Worm (Caenorhabditis elegans) whole organism, L1 larva: ENCODE data around the gene ZK470.4.
A peak's percentile ranks its signal among the peaks of the same experiment; 100 is the strongest.

Experiments used
- C04F5.9 ChIP-seq: sonication (generic microtip); optimal IDR thresholded peaks from 2 replicates; lab custom pipeline; 2016; ENCODE audit warnings: missing genetic modification characterization, missing compliant biosample characterization
- C16A3.4 ChIP-seq: fragments of 150-350 bp; optimal IDR thresholded peaks from 2 replicates; lab custom pipeline; 2014; ENCODE audit warnings: missing biosample characterization, missing genetic modification characterization
- F16B12.6 ChIP-seq: fragments of 150-350 bp; optimal IDR thresholded peaks from 2 replicates; lab custom pipeline; 2014; ENCODE audit warnings: missing biosample characterization, missing genetic modification characterization
- Y116A8C.19 ChIP-seq: sonication (generic microtip); optimal IDR thresholded peaks from 2 replicates; lab custom pipeline; 2016; ENCODE audit warnings: missing compliant biosample characterization, missing genetic modification characterization, borderline replicate concordance
- alr-1 ChIP-seq: fragments of 200-800 bp; sonication (Bioruptor generic); optimal IDR thresholded peaks from 2 replicates; lab custom pipeline; 2018; ENCODE audit warnings: borderline replicate concordance, mild to moderate bottlenecking, missing genetic modification characterization, missing compliant biosample characterization
- aly-2 ChIP-seq: fragments of 150-350 bp; optimal IDR thresholded peaks from 2 replicates; lab custom pipeline; 2014; ENCODE audit warnings: missing biosample characterization, missing genetic modification characterization
- ama-1 ChIP-seq: fragments of 150-350 bp; optimal IDR thresholded peaks from 2 replicates; lab custom pipeline; 2014
- ceh-8 ChIP-seq: fragments of 200-800 bp; sonication (Bioruptor generic); optimal IDR thresholded peaks from 2 replicates; lab custom pipeline; 2018; ENCODE audit warnings: mild to moderate bottlenecking, missing genetic modification characterization, moderate library complexity, missing compliant biosample characterization
- ceh-82 ChIP-seq, 3 experiments: fragments of 150-350 bp in 1 of 3; sonication (generic microtip) in 2 of 3; optimal IDR thresholded peaks; 2 replicates each; lab custom pipeline; 2014 to 2017; ENCODE audit warnings: missing biosample characterization in 3 of 3, missing genetic modification characterization in 3 of 3
- ceh-88 ChIP-seq: fragments of 200-800 bp; sonication (Bioruptor generic); IDR thresholded peaks from 2 replicates; pipeline ENCODE4 v1.3.6; 2022; ENCODE audit warnings: missing genetic modification characterization, missing compliant biosample characterization
- ces-1 ChIP-seq: fragments of 150-350 bp; optimal IDR thresholded peaks from 2 replicates; lab custom pipeline; 2014; ENCODE audit warnings: missing biosample characterization, missing genetic modification reagents, missing genetic modification characterization
- dsc-1 ChIP-seq: sonication (generic microtip); optimal IDR thresholded peaks from 2 replicates; lab custom pipeline; 2016; ENCODE audit warnings: mild to moderate bottlenecking, missing genetic modification characterization, missing compliant biosample characterization
- efl-1 ChIP-seq, 4 experiments: fragments of 150-350 bp; optimal IDR thresholded peaks in 3 of 4; peaks in 1 of 4; 1 replicate in 1 of 4; 2 replicates in 3 of 4; lab custom pipeline; 2014; ENCODE audit warnings: missing biosample characterization in 2 of 4, missing genetic modification characterization in 2 of 4, missing genetic modification reagents in 2 of 4
- egl-13 ChIP-seq: sonication (generic microtip); optimal IDR thresholded peaks from 2 replicates; lab custom pipeline; 2016; ENCODE audit warnings: missing genotype, missing genetic modification reagents, missing genetic modification characterization, missing compliant biosample characterization
- elt-2 ChIP-seq: sonication (generic microtip); optimal IDR thresholded peaks from 2 replicates; lab custom pipeline; 2016; ENCODE audit warnings: missing genetic modification characterization, mild to moderate bottlenecking, inconsistent platforms, missing compliant biosample characterization, missing genetic modification reagents
- elt-3 ChIP-seq, 6 experiments: fragments of 150-350 bp in 1 of 6; sonication (generic microtip); optimal IDR thresholded peaks; 2 replicates each; lab custom pipeline; 2017 to 2018; ENCODE audit warnings: missing biosample characterization in 6 of 6, missing genetic modification characterization in 6 of 6, inconsistent platforms in 1 of 6
- ets-5 ChIP-seq: fragments of 200-800 bp; sonication (Bioruptor generic); IDR thresholded peaks from 2 replicates; pipeline ENCODE4 v1.3.6; 2022; ENCODE audit warnings: missing genetic modification characterization, missing compliant biosample characterization
- fkh-4 ChIP-seq: sonication (generic microtip); optimal IDR thresholded peaks from 2 replicates; lab custom pipeline; 2016; ENCODE audit warnings: missing compliant biosample characterization, missing genetic modification characterization, borderline replicate concordance
- fos-1 ChIP-seq: fragments of 150-350 bp; optimal IDR thresholded peaks from 2 replicates; lab custom pipeline; 2014; ENCODE audit warnings: missing biosample characterization, missing genetic modification characterization
- grh-1 ChIP-seq: fragments of 200-800 bp; sonication (Bioruptor generic); IDR thresholded peaks from 2 replicates; pipeline ENCODE4 v1.3.6; 2022; ENCODE audit warnings: missing genetic modification reagents, missing genetic modification characterization, missing compliant biosample characterization
- hlh-4 ChIP-seq: sonication (generic microtip); optimal IDR thresholded peaks from 2 replicates; lab custom pipeline; 2016; ENCODE audit warnings: mild to moderate bottlenecking, missing genetic modification characterization, missing compliant biosample characterization
- irx-1 ChIP-seq: sonication (generic microtip); optimal IDR thresholded peaks from 2 replicates; lab custom pipeline; 2016; ENCODE audit warnings: missing genetic modification characterization, missing compliant biosample characterization
- jun-1 ChIP-seq: fragments of 150-350 bp; optimal IDR thresholded peaks from 2 replicates; lab custom pipeline; 2014; ENCODE audit warnings: missing biosample characterization, missing genetic modification reagents, missing genetic modification characterization
- lin-15B ChIP-seq: fragments of 150-350 bp; sonication (generic microtip); optimal IDR thresholded peaks from 3 replicates; lab custom pipeline; 2014; ENCODE audit warnings: missing biosample characterization, missing genetic modification characterization
- lin-35 ChIP-seq, 2 experiments: fragments of 150-350 bp; optimal IDR thresholded peaks; 2 replicates each; lab custom pipeline; 2014; ENCODE audit warnings: missing biosample characterization in 2 of 2, missing genetic modification characterization in 2 of 2, missing genetic modification reagents in 2 of 2
- lin-39 ChIP-seq: fragments of 150-350 bp; optimal IDR thresholded peaks from 2 replicates; lab custom pipeline; 2014; ENCODE audit warnings: missing biosample characterization, missing genetic modification reagents, missing genetic modification characterization
- lsy-2 ChIP-seq, 2 experiments: fragments of 150-350 bp; optimal IDR thresholded peaks; 2 replicates each; lab custom pipeline; 2014; ENCODE audit warnings: missing biosample characterization in 2 of 2, missing genetic modification characterization in 2 of 2
- mab-9 ChIP-seq: fragments of 200-800 bp; sonication (Bioruptor generic); IDR thresholded peaks from 2 replicates; pipeline ENCODE4 v1.3.6; 2022; ENCODE audit warnings: missing genetic modification reagents, missing genetic modification characterization, missing compliant biosample characterization
- mef-2 ChIP-seq: fragments of 150-350 bp; optimal IDR thresholded peaks from 2 replicates; lab custom pipeline; 2014; ENCODE audit warnings: missing biosample characterization, missing genetic modification characterization
- mep-1 ChIP-seq: fragments of 150-350 bp; optimal IDR thresholded peaks from 2 replicates; lab custom pipeline; 2014; ENCODE audit warnings: missing biosample characterization, missing genetic modification characterization
- nhr-12 ChIP-seq: sonication (generic microtip); optimal IDR thresholded peaks from 2 replicates; lab custom pipeline; 2017; ENCODE audit warnings: missing biosample characterization, missing genetic modification characterization
- nhr-19 ChIP-seq: fragments of 200-800 bp; sonication (Bioruptor generic); conservative IDR thresholded peaks from 2 replicates; pipeline ENCODE4 v1.3.6; 2022; ENCODE audit warnings: missing genetic modification characterization, missing compliant biosample characterization
- nhr-20 ChIP-seq: sonication (generic microtip); optimal IDR thresholded peaks from 2 replicates; lab custom pipeline; 2016; ENCODE audit warnings: mild to moderate bottlenecking, missing genetic modification characterization, missing compliant biosample characterization
- nhr-237 ChIP-seq: fragments of 150-350 bp; optimal IDR thresholded peaks from 2 replicates; lab custom pipeline; 2014; ENCODE audit warnings: missing biosample characterization, missing genetic modification characterization
- nhr-28 ChIP-seq: fragments of 150-350 bp; optimal IDR thresholded peaks from 2 replicates; lab custom pipeline; 2014; ENCODE audit warnings: missing biosample characterization, missing genetic modification characterization
- nhr-76 ChIP-seq: sonication (generic microtip); optimal IDR thresholded peaks from 2 replicates; lab custom pipeline; 2017; ENCODE audit warnings: missing biosample characterization, missing genetic modification characterization
- nhr-90 ChIP-seq: sonication (generic microtip); optimal IDR thresholded peaks from 2 replicates; lab custom pipeline; 2016; ENCODE audit warnings: mild to moderate bottlenecking, missing genetic modification characterization, missing compliant biosample characterization; ENCODE audit not compliant: poor library complexity
- pag-3 ChIP-seq: sonication (generic microtip); optimal IDR thresholded peaks from 2 replicates; lab custom pipeline; 2017; ENCODE audit warnings: missing genetic modification characterization, mild to moderate bottlenecking, missing compliant biosample characterization, antibody characterized with exemption, borderline replicate concordance; ENCODE audit not compliant: insufficient read depth
- pqm-1 ChIP-seq: sonication (generic microtip); optimal IDR thresholded peaks from 3 replicates; lab custom pipeline; 2017; ENCODE audit warnings: missing biosample characterization, missing genetic modification characterization
- skn-1 ChIP-seq: fragments of 150-350 bp; optimal IDR thresholded peaks from 2 replicates; lab custom pipeline; 2014; ENCODE audit warnings: missing biosample characterization, missing genetic modification characterization
- snu-23 ChIP-seq: sonication (generic microtip); optimal IDR thresholded peaks from 2 replicates; lab custom pipeline; 2016; ENCODE audit warnings: missing genetic modification characterization, missing compliant biosample characterization
- sox-4 ChIP-seq: sonication (generic microtip); optimal IDR thresholded peaks from 2 replicates; lab custom pipeline; 2016; ENCODE audit warnings: missing genetic modification characterization, missing compliant biosample characterization
- sptf-1 ChIP-seq: fragments of 150-350 bp; optimal IDR thresholded peaks from 2 replicates; lab custom pipeline; 2014; ENCODE audit warnings: missing biosample characterization, missing genetic modification characterization
- sup-37 ChIP-seq: fragments of 200-800 bp; sonication (Bioruptor generic); optimal IDR thresholded peaks from 2 replicates; lab custom pipeline; 2018; ENCODE audit warnings: mild to moderate bottlenecking, missing genetic modification characterization, missing compliant biosample characterization
- swsn-7 ChIP-seq: sonication (generic microtip); optimal IDR thresholded peaks from 2 replicates; lab custom pipeline; 2016; ENCODE audit warnings: missing genetic modification characterization, missing compliant biosample characterization
- tbx-2 ChIP-seq: sonication (generic microtip); optimal IDR thresholded peaks from 2 replicates; lab custom pipeline; 2016; ENCODE audit warnings: missing genetic modification characterization, missing compliant biosample characterization
- unc-130 ChIP-seq: fragments of 150-350 bp; optimal IDR thresholded peaks from 2 replicates; lab custom pipeline; 2017; ENCODE audit warnings: missing biosample characterization, missing genetic modification characterization, inconsistent platforms
- unc-30 ChIP-seq: sonication (generic microtip); optimal IDR thresholded peaks from 2 replicates; lab custom pipeline; 2017; ENCODE audit warnings: missing biosample characterization, missing genetic modification characterization
- vab-15 ChIP-seq: sonication (generic microtip); optimal IDR thresholded peaks from 2 replicates; lab custom pipeline; 2017; ENCODE audit warnings: missing genotype, mild to moderate bottlenecking, missing genetic modification characterization, missing compliant biosample characterization
- xbp-1 ChIP-seq: sonication (generic microtip); optimal IDR thresholded peaks from 2 replicates; lab custom pipeline; 2016; ENCODE audit warnings: missing genetic modification characterization, missing compliant biosample characterization
- ztf-11 ChIP-seq, 2 experiments: sonication (generic microtip); optimal IDR thresholded peaks; 2 replicates each; lab custom pipeline; 2016 to 2017; ENCODE audit warnings: missing genetic modification characterization in 2 of 2, missing biosample characterization in 1 of 2, missing compliant biosample characterization in 1 of 2

ZK470.4 gene

DNA sequence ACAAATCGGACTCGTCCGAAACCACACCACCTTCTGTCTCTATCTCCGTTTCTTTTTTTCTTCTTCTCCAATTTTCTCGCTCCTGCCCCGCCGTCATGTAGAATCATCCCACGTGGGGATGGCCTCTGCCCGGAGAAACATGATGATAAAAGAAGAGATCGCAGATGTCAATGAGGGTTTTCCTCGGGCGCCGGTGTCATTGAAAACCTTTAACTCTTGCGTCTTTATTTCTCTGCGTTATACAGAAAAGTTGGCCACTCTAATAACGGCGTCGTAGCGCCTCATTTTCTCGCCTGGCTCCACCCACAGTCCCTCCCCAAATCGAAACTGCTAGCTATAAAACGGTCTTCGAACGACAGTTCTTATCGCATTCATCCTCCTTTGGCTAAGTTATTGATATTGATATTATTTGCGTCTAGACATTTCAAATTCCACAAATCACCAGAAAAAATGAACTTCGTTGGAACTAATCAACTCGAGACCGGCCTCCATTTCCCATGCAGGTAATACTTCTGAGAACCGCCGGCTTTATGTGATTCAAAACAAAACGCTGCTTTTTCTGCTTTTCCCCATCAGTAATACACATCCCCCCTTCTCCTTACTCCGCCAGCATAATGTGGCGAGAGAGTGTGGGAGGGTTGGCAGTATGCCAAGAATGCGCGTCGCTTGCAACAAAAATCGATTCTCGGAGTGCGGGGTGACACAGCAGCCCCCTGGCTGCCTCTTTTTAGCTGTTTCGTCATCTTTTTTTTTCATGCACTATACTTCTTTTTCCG is 5.7 kb upstream of the ZK470.4 start (continued):
- no peak for TF ChIP-seq nhr-237 (tag; lab: Kevin White, UChicago)
- TF ChIP-seq nhr-28 (tag; lab: Kevin White, UChicago), result no peak
- TF ChIP-seq lsy-2 (tag; optimal IDR thresholded peaks at IDR 0.05; lab: Kevin White, UChicago), result peak; percentile 11 to 76
- peak; percentile 78 for TF ChIP-seq unc-130 (tag; lab: Kevin White, UChicago)
- no peak for TF ChIP-seq ces-1 (GFP tag; lab: Kevin White, UChicago)
- no peak for TF ChIP-seq nhr-76 (tag; lab: Kevin White, UChicago)
- peak; percentile 79 for TF ChIP-seq nhr-90 (tag; lab: Kevin White, UChicago)
- peak; percentile 40 to 58 (median 58) for TF ChIP-seq ceh-82 (tag; optimal IDR thresholded peaks at IDR 0.05; lab: Kevin White, UChicago)
- no peak for TF ChIP-seq hlh-4 (tag; lab: Kevin White, UChicago)
- TF ChIP-seq egl-13, result peak; percentile 52
- 0 out of 2 replicates have a peak, but pooled peaks have one; percentile 14 for TF ChIP-seq ets-5
- no peak for TF ChIP-seq aly-2
- peak; percentile 40 for TF ChIP-seq elt-2 (tag; lab: Kevin White, UChicago)
- TF ChIP-seq nhr-12 (tag; lab: Kevin White, UChicago), result no peak
- TF ChIP-seq jun-1 (tag; lab: Kevin White, UChicago), result peak; percentile 41
- no peak for TF ChIP-seq lin-15B (tag; lab: Kevin White, UChicago)
- TF ChIP-seq pqm-1 (tag; lab: Kevin White, UChicago), result no peak
- TF ChIP-seq snu-23 (GFP tag; lab: Kevin White, UChicago), result peak; percentile 85
- 0 out of 2 replicates have a peak, but pooled peaks have one; percentile 39 for TF ChIP-seq grh-1
- TF ChIP-seq efl-1 (optimal IDR thresholded peaks at IDR 0.05; lab: Kevin White, UChicago), result peak; percentile 2 to 22
- TF ChIP-seq efl-1 (GFP tag; optimal IDR thresholded peaks at IDR 0.05 in 1 of 2; lab: Kevin White, UChicago), result peak in 1 of 2 experiments; percentile 90
- TF ChIP-seq tbx-2 (tag; lab: Kevin White, UChicago), result peak; percentile 79
- peak in 2 of 6 experiments; percentile 39 to 83 for TF ChIP-seq elt-3 (tag; optimal IDR thresholded peaks at IDR 0.05; lab: Kevin White, UChicago)
- TF ChIP-seq ama-1 (lab: Kevin White, UChicago), result peak; percentile 70
- peak; percentile 38 for TF ChIP-seq fos-1 (tag; lab: Kevin White, UChicago)
- TF ChIP-seq fkh-4 (tag; lab: Kevin White, UChicago), result no peak
- peak; percentile 76 for TF ChIP-seq C16A3.4 (tag; lab: Kevin White, UChicago)
- TF ChIP-seq swsn-7 (tag; lab: Kevin White, UChicago), result peak; percentile 64
- TF ChIP-seq sox-4 (tag; lab: Kevin White, UChicago), result peak; percentile 57
- peak; percentile 71 for TF ChIP-seq irx-1
- peak; percentile 96 for TF ChIP-seq skn-1 (tag; lab: Kevin White, UChicago)
- TF ChIP-seq ceh-8 (GFP tag; lab: Kevin White, UChicago), result peak; percentile 5
- TF ChIP-seq ceh-88, result 0 out of 2 replicates have a peak, but pooled peaks have one; percentile 19
- TF ChIP-seq xbp-1 (tag; lab: Kevin White, UChicago), result peak; percentile 32
- no peak for TF ChIP-seq unc-30 (tag; lab: Kevin White, UChicago)
- no peak for TF ChIP-seq Y116A8C.19 (tag; lab: Kevin White, UChicago)
- peak; percentile 73 for TF ChIP-seq nhr-19
- no peak for TF ChIP-seq vab-15 (tag; lab: Kevin White, UChicago)
- TF ChIP-seq F16B12.6 (tag; lab: Kevin White, UChicago), result peak; percentile 10
- TF ChIP-seq lin-35 (GFP tag; optimal IDR thresholded peaks at IDR 0.05; lab: Kevin White, UChicago), result peak; percentile 43 to 60
- peak; percentile 28 for TF ChIP-seq mef-2 (tag; lab: Kevin White, UChicago)
- peak; percentile 29 for TF ChIP-seq lin-39 (tag; lab: Kevin White, UChicago)
- TF ChIP-seq nhr-20 (tag; lab: Kevin White, UChicago), result peak; percentile 91
- TF ChIP-seq ztf-11 (tag; optimal IDR thresholded peaks at IDR 0.05; lab: Kevin White, UChicago), result peak in 1 of 2 experiments; percentile 16
- TF ChIP-seq mab-9 (GFP tag; lab: Robert Waterston, UW), result no peak; the same call in 1 of the 2 replicates
- no peak for TF ChIP-seq C04F5.9 (tag; lab: Kevin White, UChicago)
- TF ChIP-seq sup-37 (GFP tag; lab: Kevin White, UChicago), result no peak
- no peak for TF ChIP-seq sptf-1
- TF ChIP-seq mep-1 (tag; lab: Kevin White, UChicago), result peak; percentile 66
- peak; percentile 44 for TF ChIP-seq dsc-1 (tag; lab: Kevin White, UChicago)
- TF ChIP-seq alr-1 (tag; lab: Kevin White, UChicago), result no peak
- TF ChIP-seq pag-3 (tag; lab: Kevin White, UChicago), result no peak
